Worm (Caenorhabditis elegans): ENCODE results near the gene mdt-9.

ce11 chrIV:13388779-13389178 is 2.6 kb downstream of the mdt-9 start:
- TF ChIP-seq ama-1 (optimal IDR thresholded peaks at IDR 0.05), result no peak
- no peak for TF ChIP-seq flt-1 (GFP tag; IDR thresholded peaks at IDR 0.05)
- TF ChIP-seq scrt-1 (GFP tag; IDR thresholded peaks at IDR 0.05), result no peak
- TF ChIP-seq ceh-13 (GFP tag; optimal IDR thresholded peaks at IDR 0.05), result no peak
- no peak for TF ChIP-seq sea-1 (GFP tag; conservative IDR thresholded peaks at IDR 0.05)
- TF ChIP-seq aly-1 (tag; optimal IDR thresholded peaks at IDR 0.05), result no peak
- no peak for TF ChIP-seq hmg-4 (GFP tag; optimal IDR thresholded peaks at IDR 0.05)
- TF ChIP-seq ceh-36 (tag; optimal IDR thresholded peaks at IDR 0.05), result no peak
- no peak for TF ChIP-seq tbx-37 (GFP tag; conservative IDR thresholded peaks at IDR 0.05)
- no peak for TF ChIP-seq pes-1 (GFP tag; IDR thresholded peaks at IDR 0.05)
- TF ChIP-seq F13C5.2 (tag; optimal IDR thresholded peaks at IDR 0.05), result no peak
- no peak for TF ChIP-seq tra-4 (tag; optimal IDR thresholded peaks at IDR 0.05)
- no peak for TF ChIP-seq B0310.2 (tag; optimal IDR thresholded peaks at IDR 0.05)
